Worm (Caenorhabditis elegans): ENCODE measurements around the gene K01D12.20.

K01D12.20 gene

ce11 chrV:12421360-12421759, 20.7 kb upstream of the K01D12.20 start:
- no peak for TF ChIP-seq nhr-11 (tag; optimal IDR thresholded peaks at IDR 0.05)
- TF ChIP-seq ceh-31 (tag; optimal IDR thresholded peaks at IDR 0.05), result peak; percentile 62
- TF ChIP-seq ceh-34 (tag; optimal IDR thresholded peaks at IDR 0.05), result no peak
- no peak for TF ChIP-seq ceh-9 (tag; optimal IDR thresholded peaks at IDR 0.05)
- no peak for TF ChIP-seq ztf-16 (tag; optimal IDR thresholded peaks at IDR 0.05)
- no peak for TF ChIP-seq pros-1 (tag; optimal IDR thresholded peaks at IDR 0.05)
- TF ChIP-seq K09A11.1 (tag; optimal IDR thresholded peaks at IDR 0.05; ENCODE audit: insufficient read depth), result no peak
- TF ChIP-seq ceh-18 (tag; optimal IDR thresholded peaks at IDR 0.05), result no peak
- no peak for TF ChIP-seq npax-4 (tag; optimal IDR thresholded peaks at IDR 0.05)
- TF ChIP-seq madf-2 (tag; optimal IDR thresholded peaks at IDR 0.05), result no peak
- TF ChIP-seq pha-2 (tag; optimal IDR thresholded peaks at IDR 0.05), result no peak
- TF ChIP-seq T23F11.4 (GFP tag; optimal IDR thresholded peaks at IDR 0.05), result no peak
- TF ChIP-seq elt-2 (tag; optimal IDR thresholded peaks at IDR 0.05), result no peak
- no peak for TF ChIP-seq tbx-2 (tag; optimal IDR thresholded peaks at IDR 0.05)
- no peak for TF ChIP-seq pax-1 (tag; optimal IDR thresholded peaks at IDR 0.05)
- TF ChIP-seq lin-11 (tag; optimal IDR thresholded peaks at IDR 0.05), result no peak
- TF ChIP-seq unc-42 (tag; optimal IDR thresholded peaks at IDR 0.05), result peak; percentile 53
- TF ChIP-seq mec-3 (tag; optimal IDR thresholded peaks at IDR 0.05; ENCODE audit: borderline replicate concordance), result no peak

- TF ChIP-seq pqm-1 (tag; optimal IDR thresholded peaks at IDR 0.05), result no peak
- TF ChIP-seq ceh-34 (tag; optimal IDR thresholded peaks at IDR 0.05), result no peak
- TF ChIP-seq gmeb-2 (tag; optimal IDR thresholded peaks at IDR 0.05), result no peak
- no peak for TF ChIP-seq ceh-24 (tag; optimal IDR thresholded peaks at IDR 0.05)
- TF ChIP-seq ceh-14 (tag; optimal IDR thresholded peaks at IDR 0.05), result no peak
Measured at ce11 chrV:12420843-12421242, 20.2 kb upstream of the K01D12.20 start, which contains the start of gene C54D10.4. C54D10.4 (minus strand) TSS chrV:12420943.

ce11 chrV:12418292-12418691, 17.7 kb upstream of the K01D12.20 start, which contains the start of gene C54D10.3:
C54D10.3 (plus strand) TSS chrV:12418592.
- TF ChIP-seq T23F11.4 (GFP tag; optimal IDR thresholded peaks at IDR 0.05) (no peak), unc-55 (GFP tag; optimal IDR thresholded peaks at IDR 0.05) (no peak), syd-9 (tag; optimal IDR thresholded peaks at IDR 0.05) (no peak), fax-1 (tag; optimal IDR thresholded peaks at IDR 0.05) (no peak), F13H6.1 (tag; optimal IDR thresholded peaks at IDR 0.05) (no peak), ceh-14 (tag; optimal IDR thresholded peaks at IDR 0.05) (no peak), pax-1 (tag; optimal IDR thresholded peaks at IDR 0.05) (no peak), sox-4 (tag; optimal IDR thresholded peaks at IDR 0.05) (no peak), nhr-232 (tag; optimal IDR thresholded peaks at IDR 0.05) (no peak), ceh-18 (tag; optimal IDR thresholded peaks at IDR 0.05) (no peak), ceh-19 (GFP tag; optimal IDR thresholded peaks at IDR 0.05) (no peak), dmd-4 (tag; optimal IDR thresholded peaks at IDR 0.05; ENCODE audit: borderline replicate concordance) (no peak), ahr-1 (tag; optimal IDR thresholded peaks at IDR 0.05) (no peak)

ce11 chrV:12417277-12417676, 16.7 kb upstream of the K01D12.20 start, which contains the start of gene cdr-3:
cdr-3 (minus strand) TSS chrV:12417377.
- TF ChIP-seq npax-4 (tag; optimal IDR thresholded peaks at IDR 0.05), result no peak
- no peak for TF ChIP-seq dmd-4 (tag; optimal IDR thresholded peaks at IDR 0.05; ENCODE audit: borderline replicate concordance)
- no peak for TF ChIP-seq fkh-10 (GFP tag; optimal IDR thresholded peaks at IDR 0.05)
- TF ChIP-seq nhr-232 (tag; optimal IDR thresholded peaks at IDR 0.05), result no peak
- TF ChIP-seq unc-55 (GFP tag; optimal IDR thresholded peaks at IDR 0.05), result no peak
- no peak for TF ChIP-seq tbx-7 (tag; optimal IDR thresholded peaks at IDR 0.05)
- TF ChIP-seq ahr-1 (tag; optimal IDR thresholded peaks at IDR 0.05), result no peak
- no peak for TF ChIP-seq fax-1 (tag; optimal IDR thresholded peaks at IDR 0.05)
- TF ChIP-seq ceh-2 (tag; optimal IDR thresholded peaks at IDR 0.05), result no peak
- no peak for TF ChIP-seq rnt-1 (tag; optimal IDR thresholded peaks at IDR 0.05)
- no peak for TF ChIP-seq ztf-16 (tag; optimal IDR thresholded peaks at IDR 0.05)
- TF ChIP-seq ceh-9 (tag; optimal IDR thresholded peaks at IDR 0.05), result no peak
- TF ChIP-seq pha-4 (tag; optimal IDR thresholded peaks at IDR 0.05), result no peak
- no peak for TF ChIP-seq K02D7.2 (tag; optimal IDR thresholded peaks at IDR 0.05)
